Worm (Caenorhabditis elegans) whole organism, mixed stage, embryonic: Measurements from ENCODE around the gene cnep-1.

Experiments
- M03D4.4 ChIP-seq: sonication (generic microtip); optimal IDR thresholded peaks from 2 replicates; lab custom pipeline; 2017; ENCODE audit warnings: mild to moderate bottlenecking, missing genetic modification characterization, missing compliant biosample characterization
- bed-3 ChIP-seq: fragments of 200-800 bp; sonication (Bioruptor generic); optimal IDR thresholded peaks from 3 replicates; lab custom pipeline; 2018; ENCODE audit warnings: mild to moderate bottlenecking, missing genetic modification characterization, moderate library complexity, missing compliant biosample characterization
- blmp-1 ChIP-seq: fragments of 150-350 bp; optimal IDR thresholded peaks from 2 replicates; lab custom pipeline; 2014; ENCODE audit warnings: missing biosample characterization, missing genetic modification characterization
- ceh-39 ChIP-seq: fragments of 150-350 bp; optimal IDR thresholded peaks from 2 replicates; lab custom pipeline; 2014; ENCODE audit warnings: missing biosample characterization, missing genetic modification characterization
- ceh-43 ChIP-seq: fragments of 200-800 bp; sonication (Bioruptor generic); optimal IDR thresholded peaks from 2 replicates; lab custom pipeline; 2018; ENCODE audit warnings: mild to moderate bottlenecking, missing genetic modification characterization, moderate library complexity, missing compliant biosample characterization
- ces-1 ChIP-seq: fragments of 150-350 bp; optimal IDR thresholded peaks from 2 replicates; lab custom pipeline; 2014; ENCODE audit warnings: missing biosample characterization, missing genetic modification reagents, missing genetic modification characterization
- cnd-1 ChIP-seq: fragments of 200-800 bp; sonication (Bioruptor generic); optimal IDR thresholded peaks from 2 replicates; lab custom pipeline; 2018; ENCODE audit warnings: mild to moderate bottlenecking, missing genetic modification characterization, missing compliant biosample characterization
- drap-1 ChIP-seq: fragments of 200-800 bp; sonication (Bioruptor generic); optimal IDR thresholded peaks from 3 replicates; lab custom pipeline; 2018; ENCODE audit warnings: mild to moderate bottlenecking, missing genetic modification characterization, missing compliant biosample characterization
- elt-1 ChIP-seq: sonication (generic microtip); optimal IDR thresholded peaks from 2 replicates; lab custom pipeline; 2017; ENCODE audit warnings: missing genetic modification characterization, mild to moderate bottlenecking, missing compliant biosample characterization, antibody characterized with exemption, moderate library complexity, borderline replicate concordance; ENCODE audit not compliant: insufficient read depth
- elt-3 ChIP-seq: fragments of 150-350 bp; optimal IDR thresholded peaks from 2 replicates; lab custom pipeline; 2014; ENCODE audit warnings: missing biosample characterization, missing genetic modification characterization
- flh-1 ChIP-seq: fragments of 200-800 bp; sonication (Bioruptor generic); optimal IDR thresholded peaks from 2 replicates; lab custom pipeline; 2018; ENCODE audit warnings: mild to moderate bottlenecking, missing genetic modification characterization, moderate library complexity, missing compliant biosample characterization
- ham-2 ChIP-seq: fragments of 200-800 bp; sonication (Bioruptor generic); optimal IDR thresholded peaks from 2 replicates; lab custom pipeline; 2018; ENCODE audit warnings: mild to moderate bottlenecking, missing genetic modification characterization, missing compliant biosample characterization
- hlh-1 ChIP-seq: fragments of 150-350 bp; optimal IDR thresholded peaks from 2 replicates; lab custom pipeline; 2014; ENCODE audit warnings: missing biosample characterization, missing genetic modification reagents, missing genetic modification characterization
- lin-13 ChIP-seq: fragments of 150-350 bp; optimal IDR thresholded peaks from 2 replicates; lab custom pipeline; 2014; ENCODE audit warnings: missing biosample characterization, missing genetic modification characterization
- lin-32 ChIP-seq: fragments of 200-800 bp; sonication (Bioruptor generic); optimal IDR thresholded peaks from 2 replicates; lab custom pipeline; 2018; ENCODE audit warnings: mild to moderate bottlenecking, missing genetic modification characterization, missing compliant biosample characterization
- mab-5 ChIP-seq: fragments of 150-350 bp; optimal IDR thresholded peaks from 2 replicates; lab custom pipeline; 2014; ENCODE audit warnings: missing biosample characterization, missing genetic modification characterization
- mep-1 ChIP-seq: fragments of 150-350 bp; optimal IDR thresholded peaks from 2 replicates; lab custom pipeline; 2017; ENCODE audit warnings: missing biosample characterization, missing genetic modification reagents, missing genetic modification characterization, inconsistent platforms
- mls-2 ChIP-seq: sonication (generic microtip); optimal IDR thresholded peaks from 2 replicates; lab custom pipeline; 2016; ENCODE audit warnings: mild to moderate bottlenecking, missing genetic modification characterization, moderate library complexity, missing compliant biosample characterization
- nhr-12 ChIP-seq: fragments of 150-350 bp; optimal IDR thresholded peaks from 2 replicates; lab custom pipeline; 2014; ENCODE audit warnings: missing biosample characterization, missing genetic modification characterization
- nhr-2 ChIP-seq: fragments of 150-350 bp; optimal IDR thresholded peaks from 2 replicates; lab custom pipeline; 2014; ENCODE audit warnings: missing biosample characterization, missing genetic modification characterization
- nhr-237 ChIP-seq: fragments of 150-350 bp; optimal IDR thresholded peaks from 2 replicates; lab custom pipeline; 2014; ENCODE audit warnings: missing biosample characterization, missing genetic modification characterization
- nhr-28 ChIP-seq: fragments of 150-350 bp; optimal IDR thresholded peaks from 2 replicates; lab custom pipeline; 2014; ENCODE audit warnings: missing biosample characterization, missing genetic modification characterization
- nhr-76 ChIP-seq: sonication (generic microtip); optimal IDR thresholded peaks from 2 replicates; lab custom pipeline; 2017; ENCODE audit warnings: missing biosample characterization, missing genetic modification characterization
- pha-4 ChIP-seq: fragments of 150-350 bp; optimal IDR thresholded peaks from 2 replicates; lab custom pipeline; 2018; ENCODE audit warnings: missing biosample characterization, missing genetic modification reagents, missing genetic modification characterization
- sem-2 ChIP-seq: fragments of 200-800 bp; sonication (Bioruptor generic); optimal IDR thresholded peaks from 2 replicates; lab custom pipeline; 2018; ENCODE audit warnings: mild to moderate bottlenecking, missing genetic modification characterization, missing compliant biosample characterization
- sptf-1 ChIP-seq: sonication (generic microtip); optimal IDR thresholded peaks from 2 replicates; lab custom pipeline; 2017; ENCODE audit warnings: mild to moderate bottlenecking, missing genetic modification characterization, moderate library complexity, missing compliant biosample characterization
- tbx-8 ChIP-seq: fragments of 200-800 bp; sonication (Bioruptor generic); optimal IDR thresholded peaks from 2 replicates; lab custom pipeline; 2018; ENCODE audit warnings: mild to moderate bottlenecking, missing genetic modification characterization, moderate library complexity, missing compliant biosample characterization
- unc-39 ChIP-seq: fragments of 150-350 bp; optimal IDR thresholded peaks from 2 replicates; lab custom pipeline; 2014; ENCODE audit warnings: missing biosample characterization, missing genetic modification characterization
- unc-62 ChIP-seq: fragments of 150-350 bp; optimal IDR thresholded peaks from 2 replicates; lab custom pipeline; 2014; ENCODE audit warnings: missing biosample characterization, missing genetic modification reagents, missing genetic modification characterization
- zip-8 ChIP-seq: fragments of 150-350 bp; optimal IDR thresholded peaks from 2 replicates; lab custom pipeline; 2014; ENCODE audit warnings: missing biosample characterization, missing genetic modification characterization
- ztf-11 ChIP-seq: fragments of 150-350 bp; optimal IDR thresholded peaks from 2 replicates; lab custom pipeline; 2014; ENCODE audit warnings: missing biosample characterization, missing genetic modification characterization

Gene cnep-1

DNA sequence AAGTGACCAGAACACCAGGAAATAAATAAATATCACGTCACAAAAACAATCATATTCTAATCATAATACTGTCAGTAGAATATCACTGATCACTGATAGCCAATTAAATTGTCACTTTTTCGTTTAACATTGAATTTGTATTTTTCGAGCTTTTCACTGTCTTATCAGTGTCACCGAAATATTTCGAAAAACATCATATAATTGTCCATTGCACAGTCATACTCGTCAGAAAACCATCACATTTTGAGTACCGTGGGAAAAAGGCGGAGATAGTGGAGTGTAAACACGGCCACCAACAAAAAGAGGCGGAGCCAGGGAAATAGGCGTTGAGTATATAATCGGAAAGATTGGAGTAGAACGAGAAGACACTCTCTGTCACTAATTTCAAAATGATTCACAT lies 32.9 kb upstream of the cnep-1 start:
- TF ChIP-seq mls-2 (tag; lab: Kevin White, UChicago): no peak
- TF ChIP-seq nhr-2 (tag; lab: Kevin White, UChicago): no peak
- no peak for TF ChIP-seq tbx-8 (GFP tag; lab: Kevin White, UChicago)
- no peak for TF ChIP-seq zip-8
- TF ChIP-seq bed-3: no peak
- TF ChIP-seq ceh-39 (tag; lab: Kevin White, UChicago): no peak
- TF ChIP-seq flh-1: no peak
- TF ChIP-seq unc-62 (GFP tag; lab: Kevin White, UChicago): no peak
- TF ChIP-seq lin-13: no peak
- TF ChIP-seq mep-1 (tag; lab: Kevin White, UChicago): no peak
- TF ChIP-seq pha-4 (tag; lab: Kevin White, UChicago): no peak
- no peak for TF ChIP-seq ham-2 (GFP tag; lab: Kevin White, UChicago)
- no peak for TF ChIP-seq M03D4.4 (tag; lab: Kevin White, UChicago)

DNA sequence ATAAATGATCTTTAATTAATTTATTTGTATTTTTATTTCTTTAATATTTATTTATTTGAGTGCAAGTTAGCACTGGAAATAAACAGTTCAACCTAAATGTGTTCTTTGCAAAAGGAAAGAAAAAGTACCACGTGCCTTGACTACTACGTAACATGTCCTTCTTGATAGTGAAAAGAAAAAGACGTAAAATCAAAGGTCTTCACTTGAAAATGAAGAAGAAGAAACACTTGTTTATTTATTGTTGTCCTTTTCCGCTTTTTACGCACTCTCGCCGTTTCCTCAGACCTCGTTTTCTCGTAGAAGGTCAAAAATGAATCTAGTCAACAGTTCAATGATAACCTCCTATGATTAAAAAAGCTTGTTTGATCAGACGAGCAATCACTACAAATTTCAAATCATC lies 32.2 kb upstream of the cnep-1 start:
- TF ChIP-seq lin-13 (no peak), mab-5 (tag; lab: Kevin White, UChicago) (no peak), sptf-1 (tag; lab: Kevin White, UChicago) (no peak), zip-8 (no peak), hlh-1 (no peak), cnd-1 (tag; lab: Kevin White, UChicago) (no peak), ceh-39 (tag; lab: Kevin White, UChicago) (no peak), blmp-1 (tag; lab: Kevin White, UChicago) (no peak), drap-1 (GFP tag; lab: Kevin White, UChicago) (no peak), pha-4 (tag; lab: Kevin White, UChicago) (no peak), tbx-8 (GFP tag; lab: Kevin White, UChicago) (no peak), ceh-43 (GFP tag; lab: Kevin White, UChicago) (no peak), nhr-2 (tag; lab: Kevin White, UChicago) (no peak), M03D4.4 (tag; lab: Kevin White, UChicago) (no peak)

DNA sequence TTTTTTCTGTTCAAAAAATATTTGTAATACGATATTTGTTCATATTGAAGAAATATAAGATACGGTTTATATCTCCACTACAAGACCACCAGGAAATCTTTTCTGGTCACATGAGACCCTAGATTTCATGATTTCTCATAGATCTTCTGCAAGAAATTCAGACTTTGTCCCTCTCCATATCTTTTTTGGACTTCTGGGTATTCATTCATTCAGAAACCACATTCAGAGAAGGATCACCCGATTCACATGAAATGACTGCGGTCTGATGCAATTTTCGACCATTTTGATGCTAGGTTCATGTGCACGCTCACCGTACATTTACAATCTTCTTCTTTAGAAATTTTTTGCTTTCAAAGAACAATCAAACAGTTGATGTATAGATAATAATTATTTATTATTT lies 30.3 kb upstream of the cnep-1 start:
- TF ChIP-seq nhr-76 (tag; lab: Kevin White, UChicago): no peak
- no peak for TF ChIP-seq lin-32 (GFP tag; lab: Kevin White, UChicago)
- TF ChIP-seq nhr-28 (tag; lab: Kevin White, UChicago): no peak
- no peak for TF ChIP-seq lin-13
- TF ChIP-seq nhr-237 (tag; lab: Kevin White, UChicago): no peak
- TF ChIP-seq tbx-8 (GFP tag; lab: Kevin White, UChicago): no peak
- TF ChIP-seq flh-1: no peak
- TF ChIP-seq mls-2 (tag; lab: Kevin White, UChicago): no peak
- no peak for TF ChIP-seq ceh-43 (GFP tag; lab: Kevin White, UChicago)
- TF ChIP-seq mep-1 (tag; lab: Kevin White, UChicago): no peak
- TF ChIP-seq elt-1 (tag; lab: Kevin White, UChicago): no peak
- no peak for TF ChIP-seq bed-3
- TF ChIP-seq elt-3 (tag; lab: Kevin White, UChicago): no peak
- TF ChIP-seq ztf-11 (tag; lab: Kevin White, UChicago): no peak
- no peak for TF ChIP-seq sptf-1 (tag; lab: Kevin White, UChicago)
- no peak for TF ChIP-seq ces-1 (GFP tag; lab: Kevin White, UChicago)
- no peak for TF ChIP-seq nhr-12 (tag; lab: Kevin White, UChicago)
- no peak for TF ChIP-seq cnd-1 (tag; lab: Kevin White, UChicago)
- no peak for TF ChIP-seq M03D4.4 (tag; lab: Kevin White, UChicago)
- no peak for TF ChIP-seq sem-2
- TF ChIP-seq, all 35 proteins: peak for 0

DNA sequence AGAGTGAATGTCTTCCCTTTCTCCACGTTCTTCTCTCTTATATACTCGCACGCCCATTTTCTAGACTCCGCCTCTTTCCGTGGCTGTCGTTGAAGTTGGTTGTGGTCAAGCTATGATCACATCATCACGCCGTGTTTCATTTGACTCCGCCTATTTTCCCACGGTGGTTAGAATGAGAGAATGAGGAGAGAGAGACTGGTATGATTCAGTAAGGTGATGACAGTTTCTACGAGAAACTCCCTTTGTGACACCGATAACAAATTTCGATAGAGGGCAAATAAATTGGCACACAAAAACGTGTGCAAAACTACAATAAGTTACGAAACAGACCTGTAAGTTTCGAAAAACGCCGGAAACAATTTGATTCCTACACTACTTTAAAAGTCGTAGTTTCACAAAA lies 29.6 kb upstream of the cnep-1 start:
- no peak for TF ChIP-seq zip-8
- TF ChIP-seq nhr-76 (tag; lab: Kevin White, UChicago): no peak
- TF ChIP-seq unc-39 (tag; lab: Kevin White, UChicago): no peak
- no peak for TF ChIP-seq elt-3 (tag; lab: Kevin White, UChicago)
- no peak for TF ChIP-seq bed-3
- no peak for TF ChIP-seq hlh-1
- no peak for TF ChIP-seq lin-13
- no peak for TF ChIP-seq M03D4.4 (tag; lab: Kevin White, UChicago)
- TF ChIP-seq elt-1 (tag; lab: Kevin White, UChicago): no peak
- no peak for TF ChIP-seq flh-1
- TF ChIP-seq drap-1 (GFP tag; lab: Kevin White, UChicago): no peak
- no peak for TF ChIP-seq ceh-39 (tag; lab: Kevin White, UChicago)
- no peak for TF ChIP-seq mls-2 (tag; lab: Kevin White, UChicago)
- TF ChIP-seq ham-2 (GFP tag; lab: Kevin White, UChicago): no peak
- no peak for TF ChIP-seq ces-1 (GFP tag; lab: Kevin White, UChicago)
- no peak for TF ChIP-seq nhr-12 (tag; lab: Kevin White, UChicago)
- TF ChIP-seq pha-4 (tag; lab: Kevin White, UChicago): no peak
- TF ChIP-seq nhr-237 (tag; lab: Kevin White, UChicago): no peak
- TF ChIP-seq ceh-43 (GFP tag; lab: Kevin White, UChicago): no peak
- no peak for TF ChIP-seq sem-2
- TF ChIP-seq, all 35 proteins: peak for 0
